Worm (Caenorhabditis elegans) whole organism, young adult: ENCODE measurements around the gene ippk-1.
A peak's percentile ranks its signal among the peaks of the same experiment; 100 is the strongest.

Experiments
- B0019.2 ChIP-seq: fragments of 200-800 bp; sonication (Bioruptor generic); conservative IDR thresholded peaks from 2 replicates; pipeline ENCODE4 v1.3.6; 2022; ENCODE audit warnings: missing genetic modification reagents, missing genetic modification characterization, missing compliant biosample characterization
- B0336.3 ChIP-seq: fragments of 200-800 bp; sonication (Bioruptor generic); IDR thresholded peaks from 2 replicates; pipeline ENCODE4 v1.3.6; 2022; ENCODE audit warnings: missing genetic modification characterization, missing compliant biosample characterization
- F33H1.4 ChIP-seq: fragments of 200-800 bp; sonication (Bioruptor generic); IDR thresholded peaks from 2 replicates; pipeline ENCODE4 v1.3.6; 2022; ENCODE audit warnings: missing genetic modification reagents, missing genetic modification characterization, missing compliant biosample characterization
- Y53G8AR.9 ChIP-seq: fragments of 200-800 bp; sonication (Bioruptor generic); conservative IDR thresholded peaks from 2 replicates; pipeline ENCODE4 v1.3.6; 2022; ENCODE audit warnings: missing genetic modification reagents, missing genetic modification characterization, missing compliant biosample characterization
- Y79H2A.3 ChIP-seq: fragments of 200-800 bp; sonication (Bioruptor generic); conservative IDR thresholded peaks from 2 replicates; pipeline ENCODE4 v1.3.6; 2022; ENCODE audit warnings: missing genetic modification reagents, missing genetic modification characterization, missing compliant biosample characterization
- Y95B8A.8 ChIP-seq: fragments of 200-800 bp; sonication (Bioruptor generic); IDR thresholded peaks from 2 replicates; pipeline ENCODE4 v1.3.6; 2022; ENCODE audit warnings: missing genetic modification reagents, missing genetic modification characterization, missing compliant biosample characterization
- ama-1 ChIP-seq, 3 experiments: fragments of 150-350 bp in 1 of 3; sonication (generic microtip) in 2 of 3; optimal IDR thresholded peaks; 2 replicates each; lab custom pipeline; 2014 to 2018; ENCODE audit warnings: missing biosample characterization in 2 of 3, missing genetic modification characterization in 2 of 3, missing genetic modification reagents in 2 of 3
- bed-1 ChIP-seq: fragments of 200-800 bp; sonication (Bioruptor generic); IDR thresholded peaks from 2 replicates; pipeline ENCODE4 v1.3.6; 2022; ENCODE audit warnings: missing genetic modification reagents, missing genetic modification characterization, missing compliant biosample characterization
- bed-2 ChIP-seq: fragments of 200-800 bp; sonication (Bioruptor generic); IDR thresholded peaks from 2 replicates; pipeline ENCODE4 v1.3.6; 2022; ENCODE audit warnings: missing genetic modification reagents, missing genetic modification characterization, missing compliant biosample characterization
- cebp-1 ChIP-seq, 2 experiments: fragments of 200-800 bp in 1 of 2; sonication (Bioruptor generic) in 1 of 2; sonication (generic microtip) in 1 of 2; IDR thresholded peaks in 1 of 2; optimal IDR thresholded peaks in 1 of 2; 2 replicates each; pipeline versions ENCODE4 v1.3.6 to Lab custom; 2017 to 2022; ENCODE audit warnings: missing compliant biosample characterization in 2 of 2, missing genetic modification characterization in 2 of 2, mild to moderate bottlenecking in 1 of 2, missing genetic modification reagents in 1 of 2, moderate library complexity in 1 of 2
- cebp-2 ChIP-seq: fragments of 200-800 bp; sonication (Bioruptor generic); IDR thresholded peaks from 2 replicates; pipeline ENCODE4 v1.3.6; 2022; ENCODE audit warnings: missing genetic modification characterization, missing compliant biosample characterization
- ceh-27 ChIP-seq: fragments of 200-800 bp; sonication (Bioruptor generic); optimal IDR thresholded peaks from 2 replicates; lab custom pipeline; 2018; ENCODE audit warnings: mild to moderate bottlenecking, missing genetic modification characterization, moderate library complexity, missing compliant biosample characterization
- chd-7 ChIP-seq: sonication (generic microtip); optimal IDR thresholded peaks from 2 replicates; lab custom pipeline; 2016; ENCODE audit warnings: mild to moderate bottlenecking, missing genetic modification characterization, moderate library complexity, missing compliant biosample characterization
- dox-1 ChIP-seq: fragments of 200-800 bp; sonication (Bioruptor generic); IDR thresholded peaks from 2 replicates; pipeline ENCODE4 v1.3.6; 2022; ENCODE audit warnings: missing genetic modification reagents, missing genetic modification characterization, missing compliant biosample characterization
- egl-18 ChIP-seq: fragments of 200-800 bp; sonication (Bioruptor generic); IDR thresholded peaks from 2 replicates; pipeline ENCODE4 v1.3.6; 2022; ENCODE audit warnings: missing genetic modification reagents, missing genetic modification characterization, missing compliant biosample characterization
- hsf-1 ChIP-seq: fragments of 200-800 bp; sonication (Bioruptor generic); IDR thresholded peaks from 2 replicates; pipeline ENCODE4 v1.3.6; 2022; ENCODE audit warnings: missing genetic modification reagents, missing genetic modification characterization, missing compliant biosample characterization
- let-526 ChIP-seq: fragments of 200-800 bp; sonication (Bioruptor generic); IDR thresholded peaks from 2 replicates; pipeline ENCODE4 v1.3.6; 2022; ENCODE audit warnings: missing genetic modification reagents, missing genetic modification characterization, missing compliant biosample characterization
- lin-26 ChIP-seq: fragments of 200-800 bp; sonication (Bioruptor generic); IDR thresholded peaks from 2 replicates; pipeline ENCODE4 v1.3.6; 2022; ENCODE audit warnings: missing genetic modification reagents, missing genetic modification characterization, missing compliant biosample characterization
- mcd-1 ChIP-seq: fragments of 200-800 bp; sonication (Bioruptor generic); IDR thresholded peaks from 2 replicates; pipeline ENCODE4 v1.3.6; 2022; ENCODE audit warnings: missing genetic modification reagents, missing genetic modification characterization, missing compliant biosample characterization
- mel-28 ChIP-seq: sonication (generic microtip); optimal IDR thresholded peaks from 2 replicates; lab custom pipeline; 2016; ENCODE audit warnings: borderline replicate concordance, mild to moderate bottlenecking, missing genetic modification characterization, missing compliant biosample characterization
- nfyb-1 ChIP-seq: fragments of 200-800 bp; sonication (Bioruptor generic); IDR thresholded peaks from 2 replicates; pipeline ENCODE4 v1.3.6; 2022; ENCODE audit warnings: missing genetic modification reagents, missing genetic modification characterization, missing compliant biosample characterization
- nhr-27 ChIP-seq: fragments of 200-800 bp; sonication (Bioruptor generic); optimal IDR thresholded peaks from 2 replicates; lab custom pipeline; 2018; ENCODE audit warnings: mild to moderate bottlenecking, missing genetic modification characterization, moderate library complexity, missing compliant biosample characterization
- nhr-80 ChIP-seq: sonication (generic microtip); optimal IDR thresholded peaks from 2 replicates; lab custom pipeline; 2016; ENCODE audit warnings: missing genetic modification characterization, missing compliant biosample characterization
- rcor-1 ChIP-seq: fragments of 200-800 bp; sonication (Bioruptor generic); IDR thresholded peaks from 2 replicates; pipeline ENCODE4 v1.3.6; 2022; ENCODE audit warnings: missing genetic modification reagents, missing genetic modification characterization, missing compliant biosample characterization
- repo-1 ChIP-seq: sonication (generic microtip); optimal IDR thresholded peaks from 2 replicates; lab custom pipeline; 2017; ENCODE audit warnings: mild to moderate bottlenecking, missing genetic modification characterization, missing compliant biosample characterization
- snpc-4 ChIP-seq, 5 experiments: fragments of 150-350 bp in 1 of 5; sonication (generic microtip) in 4 of 5; optimal IDR thresholded peaks; 2 replicates each; lab custom pipeline; 2014 to 2018; ENCODE audit warnings: missing genetic modification characterization in 5 of 5, missing biosample characterization in 3 of 5, antibody characterized with exemption in 2 of 5, mild to moderate bottlenecking in 2 of 5, missing compliant biosample characterization in 2 of 5, missing genotype in 2 of 5, moderate library complexity in 2 of 5, missing genetic modification reagents in 1 of 5
- somi-1 ChIP-seq: fragments of 200-800 bp; sonication (Bioruptor generic); optimal IDR thresholded peaks from 2 replicates; lab custom pipeline; 2018; ENCODE audit warnings: mild to moderate bottlenecking, missing genetic modification characterization, missing compliant biosample characterization
- tlf-1 ChIP-seq: fragments of 200-800 bp; sonication (Bioruptor generic); optimal IDR thresholded peaks from 2 replicates; lab custom pipeline; 2018; ENCODE audit warnings: mild to moderate bottlenecking, missing genetic modification characterization, missing compliant biosample characterization
- zfh-2 ChIP-seq: fragments of 200-800 bp; sonication (Bioruptor generic); conservative IDR thresholded peaks from 2 replicates; pipeline ENCODE4 v1.3.6; 2022; ENCODE audit warnings: missing genetic modification reagents, missing genetic modification characterization, missing compliant biosample characterization
- ztf-18 ChIP-seq: sonication (generic microtip); optimal IDR thresholded peaks from 2 replicates; lab custom pipeline; 2016; ENCODE audit warnings: missing genotype, mild to moderate bottlenecking, missing genetic modification characterization, missing compliant biosample characterization
- ztf-25 ChIP-seq: fragments of 200-800 bp; sonication (Bioruptor generic); IDR thresholded peaks from 2 replicates; pipeline ENCODE4 v1.3.6; 2022; ENCODE audit warnings: missing genetic modification reagents, missing genetic modification characterization, missing compliant biosample characterization
- ztf-26 ChIP-seq: sonication (generic microtip); optimal IDR thresholded peaks from 2 replicates; lab custom pipeline; 2017; ENCODE audit warnings: missing genetic modification characterization, missing compliant biosample characterization

ippk-1 gene

DNA sequence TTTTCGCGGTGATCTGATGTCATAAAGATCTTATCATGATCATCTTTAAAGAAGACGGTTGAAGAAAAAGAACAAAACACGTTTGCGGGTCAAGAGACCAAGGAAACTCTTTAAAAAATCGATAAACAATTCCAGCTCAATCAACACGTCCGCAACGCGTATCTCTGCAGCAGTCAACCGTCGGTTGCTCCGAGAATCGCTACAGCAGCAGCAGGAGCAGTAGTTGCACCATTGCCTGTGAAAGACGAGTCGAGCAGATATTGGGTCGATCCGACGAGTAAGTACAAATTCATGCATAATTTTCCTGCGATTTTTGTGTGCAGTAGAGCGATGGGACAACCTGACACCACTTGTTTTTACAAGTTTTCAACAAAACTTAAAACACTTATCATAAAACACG lies 11.8 kb downstream of the ippk-1 start:
- TF ChIP-seq bed-2 (GFP tag; lab: Robert Waterston, UW), result no peak
- TF ChIP-seq ztf-18, result no peak
- TF ChIP-seq Y53G8AR.9 (GFP tag; lab: Robert Waterston, UW), result 0 out of 2 replicates have a peak, but pooled peaks have one; percentile 8
- no peak for TF ChIP-seq repo-1 (tag; lab: Kevin White, UChicago)
- 0 out of 2 replicates have a peak, but pooled peaks have one; percentile 5 for TF ChIP-seq let-526 (GFP tag; lab: Robert Waterston, UW)
- peak; percentile 65 for TF ChIP-seq ztf-26 (tag; lab: Kevin White, UChicago)
- peak; percentile 53; the same call in 1 of the 2 replicates for TF ChIP-seq B0336.3 (GFP tag; lab: Robert Waterston, UW)
- no peak for TF ChIP-seq ceh-27 (GFP tag; lab: Kevin White, UChicago)
- TF ChIP-seq chd-7 (tag; lab: Kevin White, UChicago), result peak; percentile 36
- TF ChIP-seq zfh-2, result 0 out of 2 replicates have a peak, but pooled peaks have one; percentile 13
- TF ChIP-seq hsf-1 (GFP tag; lab: Robert Waterston, UW), result 0 out of 2 replicates have a peak, but pooled peaks have one; percentile 15
- no peak for TF ChIP-seq cebp-1 (GFP tag; IDR thresholded peaks at IDR 0.05; lab: Robert Waterston, UW)
- TF ChIP-seq cebp-1 (tag; optimal IDR thresholded peaks at IDR 0.05; lab: Kevin White, UChicago), result peak; percentile 14
- TF ChIP-seq ztf-25 (GFP tag; lab: Robert Waterston, UW), result 0 out of 2 replicates have a peak, but pooled peaks have one; percentile 20

- 0 out of 2 replicates have a peak, but pooled peaks have one; percentile 8 for TF ChIP-seq Y53G8AR.9 (GFP tag; lab: Robert Waterston, UW)
- TF ChIP-seq B0019.2 (GFP tag; lab: Robert Waterston, UW), result no peak
- TF ChIP-seq nhr-80 (tag; lab: Kevin White, UChicago), result no peak
- peak; percentile 67 for TF ChIP-seq zfh-2
- TF ChIP-seq nhr-27 (tag; lab: Kevin White, UChicago), result no peak
- TF ChIP-seq rcor-1 (GFP tag; lab: Robert Waterston, UW), result no peak
- peak; percentile 39 for TF ChIP-seq repo-1 (tag; lab: Kevin White, UChicago)
- peak; percentile 46; the same call in 1 of the 2 replicates for TF ChIP-seq B0336.3 (GFP tag; lab: Robert Waterston, UW)
- peak; percentile 3 for TF ChIP-seq somi-1
- peak; percentile 1 for TF ChIP-seq tlf-1
- no peak for TF ChIP-seq snpc-4 (GFP tag; optimal IDR thresholded peaks at IDR 0.05; lab: Kevin White, UChicago)
- no peak for TF ChIP-seq snpc-4 (tag; optimal IDR thresholded peaks at IDR 0.05; lab: Kevin White, UChicago)
- TF ChIP-seq ama-1 (optimal IDR thresholded peaks at IDR 0.05; lab: Kevin White, UChicago), result peak; percentile 50
- no peak for TF ChIP-seq ama-1 (GFP tag; optimal IDR thresholded peaks at IDR 0.05; lab: Kevin White, UChicago)
- TF ChIP-seq bed-1, result 0 out of 2 replicates have a peak, but pooled peaks have one; percentile 36
- TF ChIP-seq nfyb-1 (GFP tag; lab: Robert Waterston, UW), result peak; percentile 56; the same call in 1 of the 2 replicates
- 0 out of 2 replicates have a peak, but pooled peaks have one; percentile 24 for TF ChIP-seq lin-26 (GFP tag; lab: Robert Waterston, UW)
- TF ChIP-seq egl-18 (GFP tag; lab: Robert Waterston, UW), result no peak
- no peak for TF ChIP-seq cebp-2
- no peak for TF ChIP-seq mcd-1 (GFP tag; lab: Robert Waterston, UW)
- TF ChIP-seq, all 124 proteins: peak for 10
These were observed 12.9 kb downstream of the ippk-1 start for ce11 chrII:12055408-12056140.

- TF ChIP-seq lin-26 (GFP tag; lab: Robert Waterston, UW) (0 out of 2 replicates have a peak, but pooled peaks have one; percentile 17), nfyb-1 (GFP tag; lab: Robert Waterston, UW) (peak; percentile 48; the same call in 1 of the 2 replicates), Y79H2A.3 (0 out of 2 replicates have a peak, but pooled peaks have one; percentile 31), Y95B8A.8 (GFP tag; lab: Robert Waterston, UW) (0 out of 2 replicates have a peak, but pooled peaks have one; percentile 14), F33H1.4 (GFP tag; lab: Robert Waterston, UW) (peak; percentile 32), dox-1 (GFP tag; lab: Robert Waterston, UW) (peak; percentile 39; the same call in 1 of the 2 replicates), egl-18 (GFP tag; lab: Robert Waterston, UW) (0 out of 2 replicates have a peak, but pooled peaks have one; percentile 37), B0336.3 (GFP tag; lab: Robert Waterston, UW) (peak; percentile 69; the same call in 1 of the 2 replicates), mel-28 (tag; lab: Kevin White, UChicago) (peak; percentile 45), mcd-1 (GFP tag; lab: Robert Waterston, UW) (peak; percentile 38; the same call in 1 of the 2 replicates)
These were observed 14.1 kb downstream of the ippk-1 start for ce11 chrII:12056801-12057200.
